Worm (Caenorhabditis elegans) whole organism, L4 larva: Measurements from ENCODE around the gene grl-27.
"Not testable (repeated sequence)": the region's sequence is repeated elsewhere in the genome, so short reads cannot be mapped to it uniquely, and the experiment has no call there.

Experiments
- F26F4.8 ChIP-seq: fragments of 200-800 bp; sonication (Bioruptor generic); conservative IDR thresholded peaks from 2 replicates; pipeline ENCODE4 v1.3.6; 2022; ENCODE audit warnings: missing genetic modification characterization, missing compliant biosample characterization
- F37D6.2 ChIP-seq: sonication (generic microtip); optimal IDR thresholded peaks from 2 replicates; lab custom pipeline; 2016; ENCODE audit warnings: mild to moderate bottlenecking, missing genetic modification characterization, missing compliant biosample characterization
- F49E8.2 ChIP-seq: sonication (generic microtip); optimal IDR thresholded peaks from 2 replicates; lab custom pipeline; 2016; ENCODE audit warnings: missing compliant biosample characterization, mild to moderate bottlenecking, missing genetic modification characterization, borderline replicate concordance
- Y48G9A.11 ChIP-seq: fragments of 200-800 bp; sonication (Bioruptor generic); IDR thresholded peaks from 2 replicates; pipeline ENCODE4 v1.3.6; 2022; ENCODE audit warnings: missing genetic modification reagents, missing genetic modification characterization, missing compliant biosample characterization
- Y5F2A.4 ChIP-seq: fragments of 200-800 bp; sonication (Bioruptor generic); optimal IDR thresholded peaks from 2 replicates; lab custom pipeline; 2018; ENCODE audit warnings: mild to moderate bottlenecking, missing genetic modification characterization, missing compliant biosample characterization
- ama-1 ChIP-seq: fragments of 150-350 bp; optimal IDR thresholded peaks from 2 replicates; lab custom pipeline; 2014; ENCODE audit warnings: inconsistent platforms, mixed read lengths
- ces-1 ChIP-seq: fragments of 150-350 bp; sonication (generic microtip); optimal IDR thresholded peaks from 4 replicates; lab custom pipeline; 2014; ENCODE audit warnings: missing biosample characterization, missing genetic modification reagents, missing genetic modification characterization
- daf-16 ChIP-seq, 3 experiments: sonication (generic microtip); optimal IDR thresholded peaks; 2 replicates each; lab custom pipeline; 2016 to 2017; ENCODE audit warnings: missing genetic modification characterization in 3 of 3, missing genetic modification reagents in 3 of 3, mild to moderate bottlenecking in 2 of 3, missing compliant biosample characterization in 2 of 3, missing biosample characterization in 1 of 3, moderate library complexity in 1 of 3
- dmd-8 ChIP-seq: fragments of 200-800 bp; sonication (Bioruptor generic); IDR thresholded peaks from 2 replicates; pipeline ENCODE4 v1.3.6; 2022; ENCODE audit warnings: missing genetic modification characterization, missing compliant biosample characterization
- hif-1 ChIP-seq, 2 experiments: sonication (generic microtip); optimal IDR thresholded peaks; 2 replicates each; lab custom pipeline; 2016 to 2017; ENCODE audit warnings: missing compliant biosample characterization in 2 of 2, missing genetic modification characterization in 2 of 2, missing genetic modification reagents in 2 of 2, missing genotype in 2 of 2, mild to moderate bottlenecking in 1 of 2
- lin-1 ChIP-seq: fragments of 200-800 bp; sonication (Bioruptor generic); IDR thresholded peaks from 2 replicates; pipeline ENCODE4 v1.3.6; 2022; ENCODE audit warnings: missing genetic modification reagents, missing genetic modification characterization, missing compliant biosample characterization
- lin-29 ChIP-seq: fragments of 200-800 bp; sonication (Bioruptor generic); IDR thresholded peaks from 2 replicates; pipeline ENCODE4 v1.3.6; 2022; ENCODE audit warnings: missing genetic modification reagents, missing genetic modification characterization, missing compliant biosample characterization
- lin-38 ChIP-seq: fragments of 200-800 bp; sonication (Bioruptor generic); IDR thresholded peaks from 2 replicates; pipeline ENCODE4 v1.3.6; 2022; ENCODE audit warnings: missing genetic modification reagents, missing genetic modification characterization, missing compliant biosample characterization
- lsy-2 ChIP-seq, 2 experiments: fragments of 150-350 bp in 1 of 2; sonication (generic microtip) in 1 of 2; optimal IDR thresholded peaks; 2 replicates each; lab custom pipeline; 2014 to 2017; ENCODE audit warnings: missing biosample characterization in 2 of 2, missing genetic modification characterization in 2 of 2
- madf-9 ChIP-seq: fragments of 200-800 bp; sonication (Bioruptor generic); conservative IDR thresholded peaks from 2 replicates; pipeline ENCODE4 v1.3.6; 2022; ENCODE audit warnings: missing genetic modification reagents, missing genetic modification characterization, missing compliant biosample characterization
- nhr-111 ChIP-seq: fragments of 200-800 bp; sonication (Bioruptor generic); optimal IDR thresholded peaks from 2 replicates; lab custom pipeline; 2018; ENCODE audit warnings: mild to moderate bottlenecking, missing genetic modification characterization, missing compliant biosample characterization
- nhr-6 ChIP-seq: fragments of 150-350 bp; optimal IDR thresholded peaks from 2 replicates; lab custom pipeline; 2014; ENCODE audit warnings: missing biosample characterization, missing genetic modification characterization
- pqm-1 ChIP-seq: sonication (generic microtip); optimal IDR thresholded peaks from 2 replicates; lab custom pipeline; 2017; ENCODE audit warnings: missing biosample characterization, missing genetic modification characterization
- set-16 ChIP-seq: fragments of 200-800 bp; sonication (Bioruptor generic); IDR thresholded peaks from 2 replicates; pipeline ENCODE4 v1.3.6; 2022; ENCODE audit warnings: missing genetic modification reagents, missing genetic modification characterization, missing compliant biosample characterization
- snpc-1.2 ChIP-seq: fragments of 200-800 bp; sonication (Bioruptor generic); IDR thresholded peaks from 2 replicates; pipeline ENCODE4 v1.3.6; 2022; ENCODE audit warnings: missing genetic modification reagents, missing genetic modification characterization, missing compliant biosample characterization
- snpc-4 ChIP-seq: fragments of 150-350 bp; optimal IDR thresholded peaks from 2 replicates; lab custom pipeline; 2014; ENCODE audit warnings: missing biosample characterization, missing genetic modification characterization
- tra-1 ChIP-seq: fragments of 200-800 bp; sonication (Bioruptor generic); IDR thresholded peaks from 2 replicates; pipeline ENCODE4 v1.3.6; 2022; ENCODE audit warnings: missing genetic modification reagents, missing genetic modification characterization, missing compliant biosample characterization
- unc-130 ChIP-seq: sonication (generic microtip); optimal IDR thresholded peaks from 2 replicates; lab custom pipeline; 2016; ENCODE audit warnings: missing genetic modification reagents, missing genetic modification characterization, missing compliant biosample characterization
- unc-62 ChIP-seq, 3 experiments: fragments of 150-350 bp in 1 of 3; sonication (generic microtip); optimal IDR thresholded peaks in 2 of 3; peaks in 1 of 3; 1 replicate in 1 of 3; 2 replicates in 2 of 3; lab custom pipeline; 2014 to 2017; ENCODE audit warnings: missing biosample characterization in 3 of 3, missing genetic modification characterization in 3 of 3, missing genetic modification reagents in 3 of 3, missing genotype in 1 of 3
- zfp-2 ChIP-seq: sonication (generic microtip); optimal IDR thresholded peaks from 2 replicates; lab custom pipeline; 2016; ENCODE audit warnings: mild to moderate bottlenecking, missing genetic modification characterization, missing compliant biosample characterization
- zip-2 ChIP-seq: fragments of 150-350 bp; optimal IDR thresholded peaks from 2 replicates; lab custom pipeline; 2014; ENCODE audit warnings: missing biosample characterization, missing genetic modification characterization

The grl-27 gene

ce11 chrV:3579248-3579647 lies 3.6 kb upstream of the grl-27 start (continued):
- TF ChIP-seq unc-62 (GFP tag; optimal IDR thresholded peaks at IDR 0.05 in 1 of 2; lab: Kevin White, UChicago) (peak in 1 of 2 experiments; percentile 92), unc-62 (tag; optimal IDR thresholded peaks at IDR 0.05; lab: Kevin White, UChicago) (no peak), hif-1 (tag; optimal IDR thresholded peaks at IDR 0.05; lab: Kevin White, UChicago) (peak in 1 of 2 experiments; percentile 98), pqm-1 (tag; lab: Kevin White, UChicago) (no peak)

DNA sequence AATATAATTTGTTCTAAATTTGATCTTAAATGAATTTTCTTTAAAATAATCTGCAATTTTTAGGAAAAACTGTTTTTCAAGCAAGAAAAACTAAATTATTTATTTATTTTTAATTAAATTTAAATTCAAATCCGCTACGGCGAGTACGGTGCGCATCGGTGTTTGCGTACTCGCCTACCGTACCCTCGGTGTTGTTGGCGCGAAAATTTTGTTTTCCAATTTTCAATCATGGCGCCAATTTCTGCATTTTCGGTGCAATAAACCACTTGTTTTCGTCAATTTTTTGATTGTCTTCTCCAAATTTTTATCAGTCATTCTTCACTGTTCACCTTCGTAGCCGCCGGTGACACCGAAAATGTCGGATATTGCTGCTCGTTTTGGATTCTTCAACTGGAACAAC lies 3.2 kb upstream of the grl-27 start, which contains the start of gene pygl-1:
Gene pygl-1 (plus strand): TSS at position 211 of the 400 bp plus-strand sequence.
- peak in 1 of 2 experiments; percentile 72 for TF ChIP-seq lsy-2 (tag; optimal IDR thresholded peaks at IDR 0.05; lab: Kevin White, UChicago)
- TF ChIP-seq dmd-8 = no peak
- peak; percentile 66 for TF ChIP-seq F49E8.2 (tag; lab: Kevin White, UChicago)
- TF ChIP-seq snpc-1.2 (GFP tag; lab: Robert Waterston, UW) = peak; percentile 27; the same call in 1 of the 2 replicates
- peak; percentile 91 for TF ChIP-seq Y48G9A.11
- no peak for TF ChIP-seq daf-16 (GFP tag; optimal IDR thresholded peaks at IDR 0.05; lab: Kevin White, UChicago)
- peak; percentile 28 for TF ChIP-seq daf-16 (tag; optimal IDR thresholded peaks at IDR 0.05; lab: Kevin White, UChicago)
- TF ChIP-seq lin-38 (GFP tag; lab: Robert Waterston, UW) = peak; percentile 69
- no peak for TF ChIP-seq lin-29 (GFP tag; lab: Robert Waterston, UW)
- no peak for TF ChIP-seq tra-1 (GFP tag; lab: Robert Waterston, UW)
- TF ChIP-seq madf-9 (GFP tag; lab: Robert Waterston, UW) = 0 out of 2 replicates have a peak, but pooled peaks have one; percentile 10
- peak; percentile 88 for TF ChIP-seq unc-130 (GFP tag; lab: Kevin White, UChicago)
- no peak for TF ChIP-seq ces-1
- TF ChIP-seq, all 104 proteins: peak for 8

DNA sequence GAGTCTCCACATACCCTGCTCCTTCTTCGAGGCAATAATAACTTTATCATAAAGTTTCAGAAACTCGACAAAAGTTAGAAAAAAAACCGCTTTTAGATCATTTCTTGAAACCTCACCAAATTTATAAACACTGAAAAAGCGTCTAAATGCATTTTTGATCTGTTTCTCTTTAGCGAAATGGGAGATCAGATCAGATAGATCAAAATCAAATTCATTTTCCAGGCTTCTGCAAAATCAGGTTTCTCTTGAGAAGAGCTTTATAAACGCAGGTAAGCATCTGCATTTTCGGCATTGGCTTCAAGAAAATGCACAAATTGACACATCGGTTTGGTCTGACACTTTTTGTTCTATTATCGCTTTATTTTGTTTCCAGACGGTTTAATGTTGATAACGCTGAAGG lies 3.3 kb downstream of the grl-27 start, which contains the start of gene F40C5.1:
Gene F40C5.1 (plus strand): TSS at position 301 of the 400 bp plus-strand sequence.
- TF ChIP-seq lin-1 (GFP tag; lab: Robert Waterston, UW); Y5F2A.4 (GFP tag; lab: Kevin White, UChicago); zfp-2: not testable (repeated sequence)

DNA sequence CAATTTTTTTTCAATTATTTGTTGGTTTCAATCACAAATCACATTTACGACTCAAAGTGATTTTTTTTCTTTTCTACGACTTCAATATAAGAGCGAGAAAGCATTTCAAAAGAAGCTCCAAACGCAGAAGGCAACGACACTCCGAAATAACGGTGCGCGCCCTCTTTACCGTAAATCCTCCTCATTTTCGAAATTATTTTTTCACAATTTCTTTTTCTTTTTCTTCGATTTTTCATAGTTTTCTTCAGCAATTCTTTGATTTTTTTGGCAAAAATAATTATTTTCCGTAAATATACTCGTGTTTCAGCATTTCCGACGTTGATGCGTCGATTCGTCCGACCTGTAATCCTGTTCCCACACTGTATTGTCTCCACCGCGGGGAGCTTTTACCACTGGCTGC lies 5.0 kb downstream of the grl-27 start, which contains the start of gene F40C5.2:
Gene F40C5.2 (plus strand): TSS at position 301 of the 400 bp plus-strand sequence.
- not testable (repeated sequence) for TF ChIP-seq nhr-6; snpc-4 (tag; lab: Kevin White, UChicago); F26F4.8 (GFP tag; lab: Robert Waterston, UW)

- TF ChIP-seq F37D6.2 (tag; lab: Kevin White, UChicago); zip-2 (tag; lab: Kevin White, UChicago); ama-1 (lab: Kevin White, UChicago): not testable (repeated sequence)
Measured at ce11 chrV:3564335-3564734, 11.3 kb downstream of the grl-27 start, which contains the start of gene T24A6.17. Gene T24A6.17 (minus strand): TSS chrV:3564435.

- not testable (repeated sequence) for TF ChIP-seq nhr-111 (GFP tag; lab: Kevin White, UChicago); F49E8.2 (tag; lab: Kevin White, UChicago); set-16 (GFP tag; lab: Robert Waterston, UW)
Measured at ce11 chrV:3562824-3563223, 12.8 kb downstream of the grl-27 start, which contains the start of gene T24A6.16. Gene T24A6.16 (minus strand): TSS chrV:3562924.

DNA sequence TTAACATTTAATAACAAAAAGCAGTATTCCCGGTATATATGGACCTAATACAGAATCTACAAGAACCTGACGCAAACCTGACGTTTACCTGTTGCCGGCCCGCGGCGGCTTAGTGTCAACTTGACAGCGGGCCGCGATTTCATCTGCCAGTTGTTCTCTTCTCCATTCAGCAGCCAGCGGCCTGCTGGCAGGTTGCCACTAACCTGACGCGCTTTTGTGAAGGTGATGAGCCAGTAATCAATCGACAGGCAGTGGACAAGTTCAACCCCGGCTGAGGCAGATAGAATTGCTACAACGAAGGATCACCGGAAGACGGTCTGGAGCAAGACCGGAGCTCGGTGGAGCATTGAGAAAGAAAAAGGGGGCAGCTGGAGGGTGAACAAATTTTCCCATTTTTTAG lies 16.0 kb downstream of the grl-27 start:
- TF ChIP-seq set-16 (GFP tag; lab: Robert Waterston, UW) = peak; percentile 58; the same call in 1 of the 2 replicates
- TF ChIP-seq, all 104 proteins: peak for 1; not testable (repeated sequence) for 103
